Worm (Caenorhabditis elegans): Measurements from ENCODE around the gene cest-8.

DNA sequence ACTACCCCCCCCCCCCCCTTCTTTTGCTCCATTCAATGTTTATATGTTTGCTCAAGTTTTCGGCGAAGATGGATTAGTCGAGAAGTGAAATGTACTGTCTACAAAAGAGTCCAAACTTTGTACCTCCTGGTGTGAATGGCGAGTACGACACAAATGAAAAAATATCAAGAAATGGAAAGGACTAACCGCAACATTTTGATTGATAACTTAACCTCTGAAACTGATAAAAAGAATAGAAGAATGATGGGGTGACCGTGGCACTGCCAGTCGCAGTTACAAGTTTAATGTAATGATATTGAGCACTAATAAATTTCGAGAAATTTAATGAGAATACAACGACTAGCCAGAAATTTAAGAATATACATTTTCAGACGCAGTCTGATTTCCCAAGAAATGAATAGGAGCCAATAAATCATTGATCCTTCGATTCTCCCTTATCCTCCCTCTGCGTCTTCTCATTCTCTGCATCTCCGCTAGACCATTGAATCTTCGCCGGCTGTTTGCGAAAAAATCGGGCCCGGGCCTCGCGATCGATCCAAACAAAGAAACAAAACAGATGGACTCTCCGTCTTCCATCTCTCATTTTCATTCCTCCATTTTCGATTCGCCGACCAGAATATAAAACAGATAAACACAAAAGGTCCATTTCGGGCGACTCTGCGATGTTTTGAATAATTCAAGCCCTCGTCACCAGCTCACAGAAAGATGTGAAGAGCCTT is 44.6 kb upstream of the cest-8 start:
- peak; percentile 4 for TF ChIP-seq fos-1 (tag; optimal IDR thresholded peaks at IDR 0.05)
- TF ChIP-seq F13H6.1 (tag; optimal IDR thresholded peaks at IDR 0.05), result no peak
- no peak for TF ChIP-seq nhr-11 (tag; optimal IDR thresholded peaks at IDR 0.05)
- no peak for TF ChIP-seq aly-2 (tag; optimal IDR thresholded peaks at IDR 0.05)
- no peak for TF ChIP-seq skn-1 (tag; optimal IDR thresholded peaks at IDR 0.05)
- no peak for TF ChIP-seq ceh-16 (tag; optimal IDR thresholded peaks at IDR 0.05)

Measured in whole organism, L2 larva.